Worm (Caenorhabditis elegans) whole organism, L4 larva: ENCODE measurements around the gene inx-1.

Experiments
- F26F4.8 ChIP-seq: fragments of 200-800 bp; sonication (Bioruptor generic); conservative IDR thresholded peaks from 2 replicates; pipeline ENCODE4 v1.3.6; 2022; ENCODE audit warnings: missing genetic modification characterization, missing compliant biosample characterization
- F44E2.7 ChIP-seq: fragments of 200-800 bp; sonication (Bioruptor generic); IDR thresholded peaks from 2 replicates; pipeline ENCODE4 v2.1.2; 2022; ENCODE audit warnings: missing genetic modification characterization, missing compliant biosample characterization
- T20F7.1 ChIP-seq: fragments of 200-800 bp; sonication (Bioruptor generic); optimal IDR thresholded peaks from 2 replicates; lab custom pipeline; 2018; ENCODE audit warnings: mild to moderate bottlenecking, missing genetic modification characterization, missing compliant biosample characterization
- Y48G9A.11 ChIP-seq: fragments of 200-800 bp; sonication (Bioruptor generic); IDR thresholded peaks from 2 replicates; pipeline ENCODE4 v1.3.6; 2022; ENCODE audit warnings: missing genetic modification reagents, missing genetic modification characterization, missing compliant biosample characterization
- Y75B8A.6 ChIP-seq: fragments of 200-800 bp; sonication (Bioruptor generic); IDR thresholded peaks from 2 replicates; pipeline ENCODE4 v1.3.6; 2022; ENCODE audit warnings: missing genetic modification reagents, missing genetic modification characterization, missing compliant biosample characterization
- ZK337.2 ChIP-seq: fragments of 200-800 bp; sonication (Bioruptor generic); IDR thresholded peaks from 2 replicates; pipeline ENCODE4 v1.3.6; 2022; ENCODE audit warnings: missing genetic modification reagents, missing genetic modification characterization, missing compliant biosample characterization
- ZK546.5 ChIP-seq, 2 experiments: sonication (generic microtip); optimal IDR thresholded peaks; 2 replicates each; lab custom pipeline; 2017; ENCODE audit warnings: missing biosample characterization in 2 of 2, missing genetic modification characterization in 2 of 2
- aly-2 ChIP-seq: sonication (generic microtip); optimal IDR thresholded peaks from 2 replicates; lab custom pipeline; 2018; ENCODE audit warnings: missing biosample characterization, missing genetic modification characterization
- ama-1 ChIP-seq: fragments of 150-350 bp; optimal IDR thresholded peaks from 2 replicates; lab custom pipeline; 2014; ENCODE audit warnings: inconsistent platforms, mixed read lengths
- arid-1 ChIP-seq: fragments of 200-800 bp; sonication (Bioruptor generic); conservative IDR thresholded peaks from 2 replicates; pipeline ENCODE4 v1.3.6; 2022; ENCODE audit warnings: missing genetic modification reagents, missing genetic modification characterization, missing compliant biosample characterization
- attf-4 ChIP-seq: sonication (generic microtip); optimal IDR thresholded peaks from 3 replicates; lab custom pipeline; 2017; ENCODE audit warnings: missing biosample characterization, missing genetic modification characterization
- ceh-28 ChIP-seq: fragments of 150-350 bp; optimal IDR thresholded peaks from 2 replicates; lab custom pipeline; 2014; ENCODE audit warnings: missing biosample characterization, missing genetic modification reagents, missing genetic modification characterization
- cey-2 ChIP-seq: sonication (generic microtip); optimal IDR thresholded peaks from 3 replicates; lab custom pipeline; 2017; ENCODE audit warnings: missing genetic modification characterization, mild to moderate bottlenecking, missing compliant biosample characterization, antibody characterized with exemption, borderline replicate concordance; ENCODE audit not compliant: insufficient read depth
- ctbp-1 ChIP-seq: fragments of 200-800 bp; sonication (Bioruptor generic); IDR thresholded peaks from 2 replicates; pipeline ENCODE4 v1.3.6; 2022; ENCODE audit warnings: missing genetic modification reagents, missing genetic modification characterization, missing compliant biosample characterization
- daf-12 ChIP-seq: fragments of 150-350 bp; optimal IDR thresholded peaks from 2 replicates; lab custom pipeline; 2014; ENCODE audit warnings: missing biosample characterization, missing genetic modification reagents, missing genetic modification characterization
- daf-16 ChIP-seq, 3 experiments: sonication (generic microtip); optimal IDR thresholded peaks; 2 replicates each; lab custom pipeline; 2016 to 2017; ENCODE audit warnings: missing genetic modification characterization in 3 of 3, missing genetic modification reagents in 3 of 3, mild to moderate bottlenecking in 2 of 3, missing compliant biosample characterization in 2 of 3, missing biosample characterization in 1 of 3, moderate library complexity in 1 of 3
- daf-19 ChIP-seq: fragments of 200-800 bp; sonication (Bioruptor generic); conservative IDR thresholded peaks from 2 replicates; pipeline ENCODE4 v1.3.6; 2022; ENCODE audit warnings: missing genetic modification characterization, missing compliant biosample characterization
- dmd-8 ChIP-seq: fragments of 200-800 bp; sonication (Bioruptor generic); IDR thresholded peaks from 2 replicates; pipeline ENCODE4 v1.3.6; 2022; ENCODE audit warnings: missing genetic modification characterization, missing compliant biosample characterization
- egl-43 ChIP-seq: fragments of 200-800 bp; sonication (Bioruptor generic); IDR thresholded peaks from 2 replicates; pipeline ENCODE4 v1.3.6; 2022; ENCODE audit warnings: missing genetic modification reagents, missing genetic modification characterization, missing compliant biosample characterization
- jun-1 ChIP-seq: fragments of 150-350 bp; optimal IDR thresholded peaks from 2 replicates; lab custom pipeline; 2014; ENCODE audit warnings: missing biosample characterization, missing genetic modification reagents, missing genetic modification characterization
- lin-1 ChIP-seq: fragments of 200-800 bp; sonication (Bioruptor generic); IDR thresholded peaks from 2 replicates; pipeline ENCODE4 v1.3.6; 2022; ENCODE audit warnings: missing genetic modification reagents, missing genetic modification characterization, missing compliant biosample characterization
- lir-3 ChIP-seq: sonication (generic microtip); optimal IDR thresholded peaks from 2 replicates; lab custom pipeline; 2016; ENCODE audit warnings: mild to moderate bottlenecking, missing genetic modification characterization, missing compliant biosample characterization
- madf-5 ChIP-seq, 2 experiments: fragments of 200-800 bp; sonication (Bioruptor generic); IDR thresholded peaks; 2 replicates each; pipeline ENCODE4 v1.3.6; 2022; ENCODE audit warnings: missing compliant biosample characterization in 2 of 2, missing genetic modification characterization in 2 of 2
- madf-9 ChIP-seq: fragments of 200-800 bp; sonication (Bioruptor generic); conservative IDR thresholded peaks from 2 replicates; pipeline ENCODE4 v1.3.6; 2022; ENCODE audit warnings: missing genetic modification reagents, missing genetic modification characterization, missing compliant biosample characterization
- mdl-1 ChIP-seq, 2 experiments: fragments of 150-350 bp in 1 of 2; sonication (generic microtip) in 1 of 2; optimal IDR thresholded peaks; 2 replicates each; lab custom pipeline; 2014 to 2017; ENCODE audit warnings: missing biosample characterization in 2 of 2, missing genetic modification characterization in 2 of 2
- mes-2 ChIP-seq: sonication (generic microtip); optimal IDR thresholded peaks from 2 replicates; lab custom pipeline; 2016; ENCODE audit warnings: missing genotype, mild to moderate bottlenecking, missing genetic modification characterization, missing compliant biosample characterization; ENCODE audit not compliant: poor library complexity, severe bottlenecking
- mxl-3 ChIP-seq: fragments of 200-800 bp; sonication (Bioruptor generic); optimal IDR thresholded peaks from 2 replicates; lab custom pipeline; 2018; ENCODE audit warnings: mild to moderate bottlenecking, missing genetic modification characterization, missing compliant biosample characterization
- nhr-237 ChIP-seq: sonication (generic microtip); optimal IDR thresholded peaks from 2 replicates; lab custom pipeline; 2017; ENCODE audit warnings: missing biosample characterization, missing genetic modification characterization
- nhr-28 ChIP-seq: fragments of 150-350 bp; optimal IDR thresholded peaks from 2 replicates; lab custom pipeline; 2014; ENCODE audit warnings: missing biosample characterization, missing genetic modification characterization
- nhr-48 ChIP-seq: sonication (generic microtip); optimal IDR thresholded peaks from 2 replicates; lab custom pipeline; 2016; ENCODE audit warnings: mild to moderate bottlenecking, missing genetic modification characterization, missing compliant biosample characterization
- nhr-6 ChIP-seq: fragments of 150-350 bp; optimal IDR thresholded peaks from 2 replicates; lab custom pipeline; 2014; ENCODE audit warnings: missing biosample characterization, missing genetic modification characterization
- nhr-76 ChIP-seq: fragments of 150-350 bp; optimal IDR thresholded peaks from 2 replicates; lab custom pipeline; 2014; ENCODE audit warnings: missing biosample characterization, missing genetic modification characterization
- rbr-2 ChIP-seq: sonication (generic microtip); optimal IDR thresholded peaks from 2 replicates; lab custom pipeline; 2016; ENCODE audit warnings: missing genotype, missing genetic modification characterization, missing compliant biosample characterization
- set-16 ChIP-seq: fragments of 200-800 bp; sonication (Bioruptor generic); IDR thresholded peaks from 2 replicates; pipeline ENCODE4 v1.3.6; 2022; ENCODE audit warnings: missing genetic modification reagents, missing genetic modification characterization, missing compliant biosample characterization
- spr-3 ChIP-seq: fragments of 200-800 bp; sonication (Bioruptor generic); optimal IDR thresholded peaks from 2 replicates; lab custom pipeline; 2018; ENCODE audit warnings: mild to moderate bottlenecking, missing genetic modification characterization, missing compliant biosample characterization
- tag-97 ChIP-seq: fragments of 200-800 bp; sonication (Bioruptor generic); IDR thresholded peaks from 2 replicates; pipeline ENCODE4 v1.3.6; 2022; ENCODE audit warnings: missing genetic modification characterization, missing compliant biosample characterization
- unc-39 ChIP-seq: sonication (generic microtip); optimal IDR thresholded peaks from 2 replicates; lab custom pipeline; 2017; ENCODE audit warnings: missing biosample characterization, missing genetic modification characterization
- unc-62 ChIP-seq, 3 experiments: fragments of 150-350 bp in 1 of 3; sonication (generic microtip); optimal IDR thresholded peaks in 2 of 3; peaks in 1 of 3; 1 replicate in 1 of 3; 2 replicates in 2 of 3; lab custom pipeline; 2014 to 2017; ENCODE audit warnings: missing biosample characterization in 3 of 3, missing genetic modification characterization in 3 of 3, missing genetic modification reagents in 3 of 3, missing genotype in 1 of 3
- zfp-2 ChIP-seq: sonication (generic microtip); optimal IDR thresholded peaks from 2 replicates; lab custom pipeline; 2016; ENCODE audit warnings: mild to moderate bottlenecking, missing genetic modification characterization, missing compliant biosample characterization
- zfp-3 ChIP-seq: fragments of 200-800 bp; sonication (Bioruptor generic); conservative IDR thresholded peaks from 2 replicates; pipeline ENCODE4 v1.3.6; 2022; ENCODE audit warnings: missing genetic modification reagents, missing genetic modification characterization, missing compliant biosample characterization
- zip-11 ChIP-seq: fragments of 200-800 bp; sonication (Bioruptor generic); IDR thresholded peaks from 2 replicates; pipeline ENCODE4 v1.3.6; 2022; ENCODE audit warnings: missing genetic modification characterization, missing compliant biosample characterization

The inx-1 gene

ce11 chrX:6902958-6903357 lies 53.2 kb downstream of the inx-1 start (continued):
- TF ChIP-seq F44E2.7 (GFP tag; lab: Robert Waterston, UW), result no peak
- no peak for TF ChIP-seq ceh-28 (tag; lab: Kevin White, UChicago)
- TF ChIP-seq Y75B8A.6 (GFP tag; lab: Robert Waterston, UW), result 0 out of 2 replicates have a peak, but pooled peaks have one; percentile 62
- no peak for TF ChIP-seq ama-1 (lab: Kevin White, UChicago)
- peak; percentile 66; the same call in 1 of the 2 replicates for TF ChIP-seq lin-1 (GFP tag; lab: Robert Waterston, UW)
- TF ChIP-seq mes-2, result peak; percentile 82
- TF ChIP-seq tag-97 (GFP tag; lab: Robert Waterston, UW), result no peak
- peak; percentile 60 for TF ChIP-seq lir-3 (tag; lab: Kevin White, UChicago)
- TF ChIP-seq T20F7.1 (GFP tag; lab: Kevin White, UChicago), result peak; percentile 43
- peak; percentile 29 for TF ChIP-seq zfp-2
- TF ChIP-seq set-16 (GFP tag; lab: Robert Waterston, UW), result no peak
- TF ChIP-seq aly-2 (tag; lab: Kevin White, UChicago), result no peak
- no peak; the same call in 1 of the 2 replicates for TF ChIP-seq egl-43 (GFP tag; lab: Robert Waterston, UW)
- TF ChIP-seq spr-3 (GFP tag; lab: Kevin White, UChicago), result no peak
- peak; percentile 29 to 92 for TF ChIP-seq mdl-1 (tag; optimal IDR thresholded peaks at IDR 0.05; lab: Kevin White, UChicago)
- peak; percentile 89 for TF ChIP-seq ctbp-1 (GFP tag; lab: Robert Waterston, UW)
- TF ChIP-seq daf-19 (GFP tag; lab: Robert Waterston, UW), result peak; percentile 90
- no peak for TF ChIP-seq unc-39
- no peak for TF ChIP-seq attf-4 (tag; lab: Kevin White, UChicago)
- TF ChIP-seq zfp-3 (GFP tag; lab: Robert Waterston, UW), result no peak
- TF ChIP-seq Y48G9A.11 (GFP tag; lab: Robert Waterston, UW), result peak; percentile 61; the same call in 1 of the 2 replicates
- TF ChIP-seq jun-1, result no peak
- peak; percentile 76 for TF ChIP-seq ZK337.2 (GFP tag; lab: Robert Waterston, UW)
- TF ChIP-seq nhr-6 (tag; lab: Kevin White, UChicago), result peak; percentile 43
- peak; percentile 46 for TF ChIP-seq nhr-48 (tag; lab: Kevin White, UChicago)
- TF ChIP-seq nhr-237, result no peak
- peak; percentile 49 to 79 for TF ChIP-seq daf-16 (GFP tag; optimal IDR thresholded peaks at IDR 0.05; lab: Kevin White, UChicago)
- peak; percentile 63 for TF ChIP-seq daf-16 (tag; optimal IDR thresholded peaks at IDR 0.05; lab: Kevin White, UChicago)
- no peak for TF ChIP-seq daf-12 (tag; lab: Kevin White, UChicago)
- TF ChIP-seq, all 104 proteins: peak for 54

DNA sequence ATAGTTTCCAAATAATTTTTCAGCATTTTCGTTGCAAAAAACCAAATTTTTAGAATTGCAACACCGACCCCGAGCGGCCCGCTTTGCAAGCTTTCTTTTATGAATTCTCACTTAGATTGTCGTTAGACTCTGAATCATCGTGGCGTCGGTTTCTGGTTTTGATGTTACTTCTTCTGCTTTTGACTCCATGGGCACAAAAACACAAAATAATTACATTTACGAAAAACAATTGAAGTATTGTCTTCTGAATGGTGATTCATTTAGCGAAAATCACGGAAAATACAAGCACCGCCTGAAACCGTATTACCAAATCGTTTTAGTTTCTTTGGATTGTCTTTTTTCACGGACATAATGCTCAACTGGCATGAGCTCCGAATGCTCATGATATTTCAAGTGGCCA lies 55.1 kb downstream of the inx-1 start, which contains the start of gene pes-23:
pes-23 (plus strand) TSS at position 301 of the 400 bp plus-strand sequence.
- no peak for TF ChIP-seq daf-19 (GFP tag; lab: Robert Waterston, UW)
- no peak for TF ChIP-seq ama-1 (lab: Kevin White, UChicago)
- TF ChIP-seq arid-1 (GFP tag; lab: Robert Waterston, UW), result no peak
- no peak for TF ChIP-seq nhr-76
- no peak for TF ChIP-seq madf-5 (GFP tag; IDR thresholded peaks at IDR 0.05; lab: Robert Waterston, UW)
- no peak for TF ChIP-seq mxl-3
- no peak for TF ChIP-seq ceh-28 (tag; lab: Kevin White, UChicago)
- no peak for TF ChIP-seq F26F4.8 (GFP tag; lab: Robert Waterston, UW)
- no peak for TF ChIP-seq T20F7.1 (GFP tag; lab: Kevin White, UChicago)
- no peak for TF ChIP-seq cey-2
- no peak for TF ChIP-seq dmd-8 (GFP tag; lab: Robert Waterston, UW)
- no peak for TF ChIP-seq ZK337.2 (GFP tag; lab: Robert Waterston, UW)
- no peak for TF ChIP-seq zfp-2
- TF ChIP-seq zip-11 (GFP tag; lab: Robert Waterston, UW), result no peak
- no peak for TF ChIP-seq ZK546.5 (tag; optimal IDR thresholded peaks at IDR 0.05; lab: Kevin White, UChicago)

DNA sequence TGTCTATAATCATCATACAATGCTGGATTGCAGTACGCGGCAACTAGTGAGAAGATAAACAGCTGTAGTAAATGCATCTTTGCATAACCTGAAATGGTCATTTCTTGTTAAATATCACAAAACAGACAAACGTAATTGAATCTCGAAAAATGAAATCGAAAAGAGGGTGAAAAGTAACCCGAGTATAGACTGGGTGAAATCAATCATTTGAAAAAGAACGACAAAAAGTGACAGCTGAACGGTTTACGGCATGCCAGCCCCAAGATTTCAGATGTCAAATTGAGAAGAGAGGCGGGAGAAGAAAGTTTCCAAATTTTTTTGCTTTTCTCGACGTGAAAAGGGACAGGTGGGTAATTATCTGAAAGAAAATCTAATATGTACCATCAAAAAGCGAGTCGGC lies 56.4 kb downstream of the inx-1 start, which contains the start of gene F14B8.4:
F14B8.4 (minus strand) TSS at position 101 of the 400 bp plus-strand sequence.
- TF ChIP-seq nhr-28 (no peak), unc-62 (GFP tag; optimal IDR thresholded peaks at IDR 0.05 in 1 of 2; lab: Kevin White, UChicago) (peak in 1 of 2 experiments; percentile 98), unc-62 (tag; optimal IDR thresholded peaks at IDR 0.05; lab: Kevin White, UChicago) (no peak), madf-9 (GFP tag; lab: Robert Waterston, UW) (no peak), rbr-2 (no peak)
